Worm (Caenorhabditis elegans): ENCODE measurements around the gene dcaf-1.

- TF ChIP-seq him-1 (tag; optimal IDR thresholded peaks at IDR 0.05) (no peak), W03F9.2 (tag; optimal IDR thresholded peaks at IDR 0.05) (no peak)
Measured at ce11 chrIV:9714264-9714663, 7.7 kb upstream of the dcaf-1 start.

Measured in whole organism, L4/young adult.